Worm (Caenorhabditis elegans) whole organism, young adult: ENCODE measurements around the gene F28H7.7.

ENCODE experiments used
- C17E4.6 ChIP-seq: fragments of 200-800 bp; sonication (Bioruptor generic); IDR thresholded peaks from 2 replicates; pipeline ENCODE4 v1.3.6; 2022; ENCODE audit warnings: missing genetic modification reagents, missing genetic modification characterization, missing compliant biosample characterization
- Y95B8A.8 ChIP-seq: fragments of 200-800 bp; sonication (Bioruptor generic); IDR thresholded peaks from 2 replicates; pipeline ENCODE4 v1.3.6; 2022; ENCODE audit warnings: missing genetic modification reagents, missing genetic modification characterization, missing compliant biosample characterization
- cebp-2 ChIP-seq: fragments of 200-800 bp; sonication (Bioruptor generic); IDR thresholded peaks from 2 replicates; pipeline ENCODE4 v1.3.6; 2022; ENCODE audit warnings: missing genetic modification characterization, missing compliant biosample characterization
- ceh-58 ChIP-seq: fragments of 200-800 bp; sonication (Bioruptor generic); IDR thresholded peaks from 2 replicates; pipeline ENCODE4 v1.3.6; 2022; ENCODE audit warnings: missing genetic modification characterization, missing compliant biosample characterization
- chd-7 ChIP-seq: sonication (generic microtip); optimal IDR thresholded peaks from 2 replicates; lab custom pipeline; 2016; ENCODE audit warnings: mild to moderate bottlenecking, missing genetic modification characterization, moderate library complexity, missing compliant biosample characterization
- efl-1 ChIP-seq: fragments of 150-350 bp; optimal IDR thresholded peaks from 2 replicates; lab custom pipeline; 2014; ENCODE audit warnings: missing biosample characterization, missing genetic modification reagents, missing genetic modification characterization
- ekl-4 ChIP-seq: fragments of 200-800 bp; sonication (Bioruptor generic); IDR thresholded peaks from 2 replicates; pipeline ENCODE4 v1.3.6; 2022; ENCODE audit warnings: missing genetic modification reagents, missing genetic modification characterization, missing compliant biosample characterization
- fkh-3 ChIP-seq: sonication (generic microtip); optimal IDR thresholded peaks from 2 replicates; lab custom pipeline; 2016; ENCODE audit warnings: mild to moderate bottlenecking, missing genetic modification characterization, missing compliant biosample characterization
- let-526 ChIP-seq: fragments of 200-800 bp; sonication (Bioruptor generic); IDR thresholded peaks from 2 replicates; pipeline ENCODE4 v1.3.6; 2022; ENCODE audit warnings: missing genetic modification reagents, missing genetic modification characterization, missing compliant biosample characterization
- nhr-90 ChIP-seq: sonication (generic microtip); optimal IDR thresholded peaks from 2 replicates; lab custom pipeline; 2016; ENCODE audit warnings: missing genotype, mild to moderate bottlenecking, missing genetic modification characterization, missing compliant biosample characterization
- pbrm-1 ChIP-seq: fragments of 200-800 bp; sonication (Bioruptor generic); IDR thresholded peaks from 2 replicates; pipeline ENCODE4 v1.3.6; 2022; ENCODE audit warnings: missing genetic modification reagents, missing genetic modification characterization, missing compliant biosample characterization
- unc-130 ChIP-seq: sonication (generic microtip); optimal IDR thresholded peaks from 2 replicates; lab custom pipeline; 2016; ENCODE audit warnings: missing genetic modification reagents, missing genetic modification characterization, missing compliant biosample characterization

DNA sequence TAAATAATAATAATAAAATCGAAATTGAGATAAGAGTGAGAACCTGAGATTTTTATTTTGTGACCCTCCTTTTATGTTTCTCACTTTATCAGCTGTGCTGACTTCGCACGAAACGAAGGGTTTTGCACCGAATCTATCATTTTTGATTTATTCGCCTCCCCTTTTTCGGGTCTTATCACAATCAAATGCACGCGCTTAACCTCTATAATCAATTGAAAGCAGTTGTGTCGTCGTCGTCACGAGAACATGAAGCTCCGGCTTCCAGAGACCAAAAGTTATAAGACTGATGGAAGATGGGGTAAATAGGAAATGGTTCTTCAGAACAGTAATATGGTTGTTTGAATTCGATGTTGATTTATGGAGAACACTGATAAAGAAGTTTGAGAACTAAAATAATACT is 47.2 kb upstream of the F28H7.7 start, which contains the start of gene D1054.18:
- TF ChIP-seq let-526 (GFP tag; lab: Robert Waterston, UW) (no peak), cebp-2 (GFP tag; lab: Robert Waterston, UW) (no peak), efl-1 (GFP tag; lab: Kevin White, UChicago) (no peak), ceh-58 (GFP tag; lab: Robert Waterston, UW) (no peak), pbrm-1 (GFP tag; lab: Robert Waterston, UW) (no peak), fkh-3 (tag; lab: Kevin White, UChicago) (no peak), ekl-4 (GFP tag; lab: Robert Waterston, UW) (no peak), nhr-90 (tag; lab: Kevin White, UChicago) (no peak), C17E4.6 (GFP tag; lab: Robert Waterston, UW) (no peak), unc-130 (GFP tag; lab: Kevin White, UChicago) (no peak), chd-7 (no peak), Y95B8A.8 (GFP tag; lab: Robert Waterston, UW) (no peak)
